Worm (Caenorhabditis elegans) whole organism, late embryonic: Measurements from ENCODE around the gene srlf-12.

Experiments used
- K02D7.2 ChIP-seq: sonication (generic microtip); optimal IDR thresholded peaks from 2 replicates; lab custom pipeline; 2017; ENCODE audit warnings: mild to moderate bottlenecking, missing genetic modification characterization, missing compliant biosample characterization
- K09A11.1 ChIP-seq: sonication (generic microtip); optimal IDR thresholded peaks from 2 replicates; lab custom pipeline; 2017; ENCODE audit warnings: antibody characterized with exemption, mild to moderate bottlenecking, missing genetic modification characterization, missing compliant biosample characterization; ENCODE audit not compliant: insufficient read depth
- T23F11.4 ChIP-seq: fragments of 200-800 bp; sonication (Bioruptor generic); optimal IDR thresholded peaks from 2 replicates; lab custom pipeline; 2018; ENCODE audit warnings: mild to moderate bottlenecking, missing genetic modification characterization, missing compliant biosample characterization
- Y22D7AL.16 ChIP-seq: sonication (generic microtip); optimal IDR thresholded peaks from 2 replicates; lab custom pipeline; 2016; ENCODE audit warnings: missing genetic modification characterization, missing compliant biosample characterization
- ahr-1 ChIP-seq: sonication (generic microtip); optimal IDR thresholded peaks from 2 replicates; lab custom pipeline; 2016; ENCODE audit warnings: missing genetic modification characterization, missing compliant biosample characterization
- ceh-14 ChIP-seq: sonication (generic microtip); optimal IDR thresholded peaks from 2 replicates; lab custom pipeline; 2016; ENCODE audit warnings: missing genotype, missing genetic modification characterization, missing compliant biosample characterization
- ceh-18 ChIP-seq: sonication (generic microtip); optimal IDR thresholded peaks from 2 replicates; lab custom pipeline; 2016; ENCODE audit warnings: missing genetic modification characterization, missing compliant biosample characterization
- ceh-19 ChIP-seq: fragments of 200-800 bp; sonication (Bioruptor generic); optimal IDR thresholded peaks from 2 replicates; lab custom pipeline; 2018; ENCODE audit warnings: mild to moderate bottlenecking, missing genetic modification characterization, missing compliant biosample characterization
- ceh-22 ChIP-seq: sonication (generic microtip); optimal IDR thresholded peaks from 2 replicates; lab custom pipeline; 2017; ENCODE audit warnings: missing biosample characterization, missing genetic modification characterization
- ceh-24 ChIP-seq: sonication (generic microtip); optimal IDR thresholded peaks from 2 replicates; lab custom pipeline; 2016; ENCODE audit warnings: mild to moderate bottlenecking, missing genetic modification characterization, missing compliant biosample characterization
- ceh-30 ChIP-seq: fragments of 150-350 bp; optimal IDR thresholded peaks from 2 replicates; lab custom pipeline; 2014; ENCODE audit warnings: missing biosample characterization, missing genetic modification characterization
- ceh-31 ChIP-seq: sonication (generic microtip); optimal IDR thresholded peaks from 2 replicates; lab custom pipeline; 2016; ENCODE audit warnings: missing genetic modification characterization, missing compliant biosample characterization
- ceh-45 ChIP-seq: fragments of 200-800 bp; sonication (Bioruptor generic); IDR thresholded peaks from 2 replicates; pipeline ENCODE4 v1.3.6; 2022; ENCODE audit warnings: missing genetic modification reagents, missing genetic modification characterization, missing compliant biosample characterization
- ceh-48 ChIP-seq: sonication (generic microtip); optimal IDR thresholded peaks from 2 replicates; lab custom pipeline; 2016; ENCODE audit warnings: missing genetic modification characterization, inconsistent platforms, missing compliant biosample characterization
- ceh-6 ChIP-seq: fragments of 200-800 bp; sonication (Bioruptor generic); optimal IDR thresholded peaks from 2 replicates; lab custom pipeline; 2018; ENCODE audit warnings: mild to moderate bottlenecking, missing genetic modification characterization, missing compliant biosample characterization
- ceh-9 ChIP-seq: sonication (generic microtip); optimal IDR thresholded peaks from 2 replicates; lab custom pipeline; 2016; ENCODE audit warnings: mild to moderate bottlenecking, missing genetic modification characterization, inconsistent platforms, missing compliant biosample characterization
- dmd-4 ChIP-seq: sonication (generic microtip); optimal IDR thresholded peaks from 2 replicates; lab custom pipeline; 2016; ENCODE audit warnings: borderline replicate concordance, missing genetic modification characterization, missing compliant biosample characterization
- dve-1 ChIP-seq: sonication (generic microtip); optimal IDR thresholded peaks from 2 replicates; lab custom pipeline; 2017; ENCODE audit warnings: antibody characterized with exemption, mild to moderate bottlenecking, missing genetic modification characterization, missing compliant biosample characterization
- elt-2 ChIP-seq: sonication (generic microtip); optimal IDR thresholded peaks from 2 replicates; lab custom pipeline; 2016; ENCODE audit warnings: missing genetic modification reagents, missing genetic modification characterization, missing compliant biosample characterization
- ets-4 ChIP-seq: sonication (generic microtip); optimal IDR thresholded peaks from 2 replicates; lab custom pipeline; 2016; ENCODE audit warnings: missing genetic modification characterization, missing compliant biosample characterization
- eyg-1 ChIP-seq: sonication (generic microtip); optimal IDR thresholded peaks from 2 replicates; lab custom pipeline; 2016; ENCODE audit warnings: missing genotype, missing genetic modification characterization, missing compliant biosample characterization
- fax-1 ChIP-seq: sonication (generic microtip); optimal IDR thresholded peaks from 2 replicates; lab custom pipeline; 2016; ENCODE audit warnings: missing genotype, missing genetic modification characterization, missing compliant biosample characterization
- hlh-15 ChIP-seq: sonication (generic microtip); optimal IDR thresholded peaks from 2 replicates; lab custom pipeline; 2016; ENCODE audit warnings: missing genetic modification characterization, missing compliant biosample characterization
- hlh-30 ChIP-seq: sonication (generic microtip); optimal IDR thresholded peaks from 2 replicates; lab custom pipeline; 2017; ENCODE audit warnings: antibody characterized with exemption, missing genetic modification characterization, missing compliant biosample characterization; ENCODE audit not compliant: insufficient read depth
- hlh-8 ChIP-seq: sonication (generic microtip); optimal IDR thresholded peaks from 2 replicates; lab custom pipeline; 2016; ENCODE audit warnings: missing genotype, missing genetic modification characterization, missing compliant biosample characterization
- lim-6 ChIP-seq: sonication (generic microtip); optimal IDR thresholded peaks from 2 replicates; lab custom pipeline; 2016; ENCODE audit warnings: missing genetic modification characterization, missing compliant biosample characterization
- lin-11 ChIP-seq: fragments of 200-800 bp; sonication (Bioruptor generic); optimal IDR thresholded peaks from 2 replicates; lab custom pipeline; 2018; ENCODE audit warnings: mild to moderate bottlenecking, missing genetic modification characterization, missing compliant biosample characterization
- nfya-1 ChIP-seq: sonication (generic microtip); optimal IDR thresholded peaks from 2 replicates; lab custom pipeline; 2017; ENCODE audit warnings: missing genetic modification characterization, mild to moderate bottlenecking, missing compliant biosample characterization, antibody characterized with exemption, moderate library complexity
- nhr-232 ChIP-seq: sonication (generic microtip); optimal IDR thresholded peaks from 2 replicates; lab custom pipeline; 2016; ENCODE audit warnings: missing genetic modification characterization, missing compliant biosample characterization
- odd-2 ChIP-seq: sonication (generic microtip); optimal IDR thresholded peaks from 2 replicates; lab custom pipeline; 2017; ENCODE audit warnings: antibody characterized with exemption, mild to moderate bottlenecking, missing genetic modification characterization, missing compliant biosample characterization
- pag-3 ChIP-seq: sonication (generic microtip); optimal IDR thresholded peaks from 2 replicates; lab custom pipeline; 2016; ENCODE audit warnings: missing compliant biosample characterization, missing genetic modification characterization, borderline replicate concordance
- pat-9 ChIP-seq: fragments of 200-800 bp; sonication (Bioruptor generic); optimal IDR thresholded peaks from 2 replicates; lab custom pipeline; 2018; ENCODE audit warnings: mild to moderate bottlenecking, missing genetic modification characterization, moderate library complexity, missing compliant biosample characterization
- pha-4 ChIP-seq: fragments of 150-350 bp; optimal IDR thresholded peaks from 2 replicates; lab custom pipeline; 2018; ENCODE audit warnings: missing biosample characterization, missing genetic modification reagents, missing genetic modification characterization
- pqm-1 ChIP-seq: sonication (generic microtip); optimal IDR thresholded peaks from 2 replicates; lab custom pipeline; 2016; ENCODE audit warnings: missing genetic modification characterization, missing compliant biosample characterization
- rnt-1 ChIP-seq: sonication (generic microtip); optimal IDR thresholded peaks from 2 replicates; lab custom pipeline; 2016; ENCODE audit warnings: missing genetic modification characterization, missing compliant biosample characterization
- sox-4 ChIP-seq: sonication (generic microtip); optimal IDR thresholded peaks from 2 replicates; lab custom pipeline; 2017; ENCODE audit warnings: mild to moderate bottlenecking, missing genetic modification characterization, inconsistent platforms, missing compliant biosample characterization
- tbx-7 ChIP-seq: sonication (generic microtip); optimal IDR thresholded peaks from 2 replicates; lab custom pipeline; 2016; ENCODE audit warnings: missing genotype, missing genetic modification characterization, missing compliant biosample characterization
- unc-42 ChIP-seq: sonication (generic microtip); optimal IDR thresholded peaks from 2 replicates; lab custom pipeline; 2016; ENCODE audit warnings: missing genotype, missing genetic modification characterization, missing compliant biosample characterization
- unc-55 ChIP-seq: sonication (generic microtip); optimal IDR thresholded peaks from 2 replicates; lab custom pipeline; 2017; ENCODE audit warnings: missing biosample characterization, missing genetic modification reagents, missing genetic modification characterization

srlf-12 gene

ce11 chrIV:10909206-10909605 lies 17.3 kb upstream of the srlf-12 start, which contains the start of gene ZK596.2:
ZK596.2 (minus strand) TSS chrIV:10909306.
- TF ChIP-seq sox-4 (no peak), Y22D7AL.16 (no peak), T23F11.4 (no peak), odd-2 (tag; lab: Kevin White, UChicago) (no peak), unc-42 (no peak), pqm-1 (tag; lab: Kevin White, UChicago) (no peak), ceh-48 (tag; lab: Kevin White, UChicago) (no peak), ceh-30 (tag; lab: Kevin White, UChicago) (no peak), K09A11.1 (tag; lab: Kevin White, UChicago) (no peak), pha-4 (tag; lab: Kevin White, UChicago) (no peak), fax-1 (tag; lab: Kevin White, UChicago) (no peak), ahr-1 (no peak), ceh-22 (tag; lab: Kevin White, UChicago) (no peak), ceh-24 (tag; lab: Kevin White, UChicago) (no peak), elt-2 (tag; lab: Kevin White, UChicago) (no peak), K02D7.2 (tag; lab: Kevin White, UChicago) (no peak)

DNA sequence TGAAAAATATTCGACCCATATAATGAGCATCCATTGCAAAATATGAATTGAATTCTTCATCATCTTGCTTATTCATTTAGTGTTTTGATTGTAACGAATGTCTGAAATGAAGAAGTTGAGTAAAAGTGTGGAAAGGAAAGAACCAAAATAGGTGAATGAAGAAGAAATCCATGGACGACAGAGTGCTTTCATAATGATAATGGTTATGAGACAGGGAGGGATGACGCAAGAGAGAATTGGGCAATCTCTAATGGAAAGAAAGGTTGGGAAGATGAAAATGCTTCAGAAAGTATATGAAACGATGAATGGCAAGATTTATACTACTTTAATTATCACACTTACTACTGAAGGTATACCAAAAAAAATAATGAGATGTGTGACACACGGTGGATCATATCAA lies 12.4 kb upstream of the srlf-12 start, which contains the start of gene ZK596.3:
Gene ZK596.3 (minus strand): TSS at position 101 of the 400 bp plus-strand sequence.
- TF ChIP-seq unc-55 (GFP tag; lab: Kevin White, UChicago) (no peak), T23F11.4 (no peak), ceh-45 (GFP tag; lab: Robert Waterston, UW) (no peak), ets-4 (tag; lab: Kevin White, UChicago) (no peak), nfya-1 (no peak), dve-1 (tag; lab: Kevin White, UChicago) (no peak), rnt-1 (no peak)

- no peak for TF ChIP-seq pat-9 (tag; lab: Kevin White, UChicago)
- TF ChIP-seq unc-55 (GFP tag; lab: Kevin White, UChicago), result no peak
- no peak for TF ChIP-seq hlh-15 (tag; lab: Kevin White, UChicago)
- TF ChIP-seq ceh-18, result no peak
- no peak for TF ChIP-seq ceh-14 (tag; lab: Kevin White, UChicago)
- TF ChIP-seq ceh-30 (tag; lab: Kevin White, UChicago), result no peak
- no peak for TF ChIP-seq pag-3 (tag; lab: Kevin White, UChicago)
- TF ChIP-seq dmd-4 (tag; lab: Kevin White, UChicago), result no peak
- TF ChIP-seq ceh-19 (GFP tag; lab: Kevin White, UChicago), result no peak
- TF ChIP-seq eyg-1 (tag; lab: Kevin White, UChicago), result no peak
- TF ChIP-seq ceh-9, result no peak
- no peak for TF ChIP-seq lim-6 (tag; lab: Kevin White, UChicago)
- no peak for TF ChIP-seq sox-4
Measured at ce11 chrIV:10902476-10902875, 10.6 kb upstream of the srlf-12 start.

DNA sequence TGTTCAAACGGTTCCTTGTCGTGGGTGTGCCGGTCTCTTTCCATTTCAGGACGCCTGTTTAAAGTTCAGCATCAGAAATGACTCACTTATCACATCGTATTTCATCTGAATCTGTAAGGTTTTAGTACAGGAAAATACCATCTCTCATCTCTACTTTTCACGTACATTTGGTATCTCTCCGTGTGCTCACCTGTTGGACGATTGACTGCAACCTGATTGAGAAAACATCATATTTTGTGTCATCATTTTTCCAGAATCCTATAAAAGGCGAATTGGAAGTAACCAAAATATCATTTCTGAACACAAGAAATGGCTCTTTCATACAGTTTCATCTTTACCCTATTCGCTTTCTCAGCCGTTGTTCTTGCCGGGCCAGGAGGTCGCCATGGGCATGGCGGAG lies 8.2 kb upstream of the srlf-12 start, which contains the start of gene srlf-30:
Gene srlf-30 (plus strand): TSS at position 301 of the 400 bp plus-strand sequence.
- no peak for TF ChIP-seq ceh-14 (tag; lab: Kevin White, UChicago)
- no peak for TF ChIP-seq lin-11
- TF ChIP-seq pat-9 (tag; lab: Kevin White, UChicago), result no peak
- TF ChIP-seq unc-42, result no peak
- no peak for TF ChIP-seq hlh-8 (tag; lab: Kevin White, UChicago)
- no peak for TF ChIP-seq ceh-31
- no peak for TF ChIP-seq ceh-6 (GFP tag; lab: Kevin White, UChicago)
- no peak for TF ChIP-seq tbx-7
- TF ChIP-seq hlh-30 (tag; lab: Kevin White, UChicago), result no peak
- TF ChIP-seq nhr-232, result no peak
- TF ChIP-seq unc-55 (GFP tag; lab: Kevin White, UChicago), result no peak
- no peak for TF ChIP-seq pag-3 (tag; lab: Kevin White, UChicago)
- TF ChIP-seq Y22D7AL.16, result no peak
